Worm (Caenorhabditis elegans) whole organism, mixed stage, embryonic: ENCODE data around the gene Y43F8B.28.
A peak's percentile ranks its signal among the peaks of the same experiment; 100 is the strongest.

Experiments
- M03D4.4 ChIP-seq: sonication (generic microtip); optimal IDR thresholded peaks from 2 replicates; lab custom pipeline; 2017; ENCODE audit warnings: mild to moderate bottlenecking, missing genetic modification characterization, missing compliant biosample characterization
- bed-3 ChIP-seq: fragments of 200-800 bp; sonication (Bioruptor generic); optimal IDR thresholded peaks from 3 replicates; lab custom pipeline; 2018; ENCODE audit warnings: mild to moderate bottlenecking, missing genetic modification characterization, moderate library complexity, missing compliant biosample characterization
- blmp-1 ChIP-seq: fragments of 150-350 bp; optimal IDR thresholded peaks from 2 replicates; lab custom pipeline; 2014; ENCODE audit warnings: missing biosample characterization, missing genetic modification characterization
- ceh-39 ChIP-seq: fragments of 150-350 bp; optimal IDR thresholded peaks from 2 replicates; lab custom pipeline; 2014; ENCODE audit warnings: missing biosample characterization, missing genetic modification characterization
- ceh-83 ChIP-seq: fragments of 200-800 bp; sonication (Bioruptor generic); optimal IDR thresholded peaks from 2 replicates; lab custom pipeline; 2018; ENCODE audit warnings: mild to moderate bottlenecking, missing genetic modification characterization, missing compliant biosample characterization
- cnd-1 ChIP-seq: fragments of 200-800 bp; sonication (Bioruptor generic); optimal IDR thresholded peaks from 2 replicates; lab custom pipeline; 2018; ENCODE audit warnings: mild to moderate bottlenecking, missing genetic modification characterization, missing compliant biosample characterization
- drap-1 ChIP-seq: fragments of 200-800 bp; sonication (Bioruptor generic); optimal IDR thresholded peaks from 3 replicates; lab custom pipeline; 2018; ENCODE audit warnings: mild to moderate bottlenecking, missing genetic modification characterization, missing compliant biosample characterization
- elt-1 ChIP-seq: sonication (generic microtip); optimal IDR thresholded peaks from 2 replicates; lab custom pipeline; 2017; ENCODE audit warnings: missing genetic modification characterization, mild to moderate bottlenecking, missing compliant biosample characterization, antibody characterized with exemption, moderate library complexity, borderline replicate concordance; ENCODE audit not compliant: insufficient read depth
- elt-3 ChIP-seq: fragments of 150-350 bp; optimal IDR thresholded peaks from 2 replicates; lab custom pipeline; 2014; ENCODE audit warnings: missing biosample characterization, missing genetic modification characterization
- flh-1 ChIP-seq: fragments of 200-800 bp; sonication (Bioruptor generic); optimal IDR thresholded peaks from 2 replicates; lab custom pipeline; 2018; ENCODE audit warnings: mild to moderate bottlenecking, missing genetic modification characterization, moderate library complexity, missing compliant biosample characterization
- ham-2 ChIP-seq: fragments of 200-800 bp; sonication (Bioruptor generic); optimal IDR thresholded peaks from 2 replicates; lab custom pipeline; 2018; ENCODE audit warnings: mild to moderate bottlenecking, missing genetic modification characterization, missing compliant biosample characterization
- hlh-1 ChIP-seq: fragments of 150-350 bp; optimal IDR thresholded peaks from 2 replicates; lab custom pipeline; 2014; ENCODE audit warnings: missing biosample characterization, missing genetic modification reagents, missing genetic modification characterization
- lin-13 ChIP-seq: fragments of 150-350 bp; optimal IDR thresholded peaks from 2 replicates; lab custom pipeline; 2014; ENCODE audit warnings: missing biosample characterization, missing genetic modification characterization
- lin-32 ChIP-seq: fragments of 200-800 bp; sonication (Bioruptor generic); optimal IDR thresholded peaks from 2 replicates; lab custom pipeline; 2018; ENCODE audit warnings: mild to moderate bottlenecking, missing genetic modification characterization, missing compliant biosample characterization
- lsy-2 ChIP-seq: fragments of 150-350 bp; optimal IDR thresholded peaks from 2 replicates; lab custom pipeline; 2014; ENCODE audit warnings: missing biosample characterization, missing genetic modification characterization
- mab-5 ChIP-seq: fragments of 150-350 bp; optimal IDR thresholded peaks from 2 replicates; lab custom pipeline; 2014; ENCODE audit warnings: missing biosample characterization, missing genetic modification characterization
- mep-1 ChIP-seq: fragments of 150-350 bp; optimal IDR thresholded peaks from 2 replicates; lab custom pipeline; 2017; ENCODE audit warnings: missing biosample characterization, missing genetic modification reagents, missing genetic modification characterization, inconsistent platforms
- nhr-12 ChIP-seq: fragments of 150-350 bp; optimal IDR thresholded peaks from 2 replicates; lab custom pipeline; 2014; ENCODE audit warnings: missing biosample characterization, missing genetic modification characterization
- nhr-2 ChIP-seq: fragments of 150-350 bp; optimal IDR thresholded peaks from 2 replicates; lab custom pipeline; 2014; ENCODE audit warnings: missing biosample characterization, missing genetic modification characterization
- nhr-237 ChIP-seq: fragments of 150-350 bp; optimal IDR thresholded peaks from 2 replicates; lab custom pipeline; 2014; ENCODE audit warnings: missing biosample characterization, missing genetic modification characterization
- nhr-28 ChIP-seq: fragments of 150-350 bp; optimal IDR thresholded peaks from 2 replicates; lab custom pipeline; 2014; ENCODE audit warnings: missing biosample characterization, missing genetic modification characterization
- nhr-76 ChIP-seq: sonication (generic microtip); optimal IDR thresholded peaks from 2 replicates; lab custom pipeline; 2017; ENCODE audit warnings: missing biosample characterization, missing genetic modification characterization
- pha-4 ChIP-seq: fragments of 150-350 bp; optimal IDR thresholded peaks from 2 replicates; lab custom pipeline; 2018; ENCODE audit warnings: missing biosample characterization, missing genetic modification reagents, missing genetic modification characterization
- sem-2 ChIP-seq: fragments of 200-800 bp; sonication (Bioruptor generic); optimal IDR thresholded peaks from 2 replicates; lab custom pipeline; 2018; ENCODE audit warnings: mild to moderate bottlenecking, missing genetic modification characterization, missing compliant biosample characterization
- snpc-4 ChIP-seq: fragments of 150-350 bp; optimal IDR thresholded peaks from 2 replicates; lab custom pipeline; 2014; ENCODE audit warnings: missing biosample characterization, missing genetic modification characterization
- sptf-1 ChIP-seq: sonication (generic microtip); optimal IDR thresholded peaks from 2 replicates; lab custom pipeline; 2017; ENCODE audit warnings: mild to moderate bottlenecking, missing genetic modification characterization, moderate library complexity, missing compliant biosample characterization
- tbx-8 ChIP-seq: fragments of 200-800 bp; sonication (Bioruptor generic); optimal IDR thresholded peaks from 2 replicates; lab custom pipeline; 2018; ENCODE audit warnings: mild to moderate bottlenecking, missing genetic modification characterization, moderate library complexity, missing compliant biosample characterization
- unc-120 ChIP-seq: sonication (generic microtip); optimal IDR thresholded peaks from 2 replicates; lab custom pipeline; 2017; ENCODE audit warnings: missing genetic modification characterization, missing compliant biosample characterization; ENCODE audit not compliant: poor library complexity, severe bottlenecking
- zip-8 ChIP-seq: fragments of 150-350 bp; optimal IDR thresholded peaks from 2 replicates; lab custom pipeline; 2014; ENCODE audit warnings: missing biosample characterization, missing genetic modification characterization
- ztf-11 ChIP-seq: fragments of 150-350 bp; optimal IDR thresholded peaks from 2 replicates; lab custom pipeline; 2014; ENCODE audit warnings: missing biosample characterization, missing genetic modification characterization

The Y43F8B.28 gene

DNA sequence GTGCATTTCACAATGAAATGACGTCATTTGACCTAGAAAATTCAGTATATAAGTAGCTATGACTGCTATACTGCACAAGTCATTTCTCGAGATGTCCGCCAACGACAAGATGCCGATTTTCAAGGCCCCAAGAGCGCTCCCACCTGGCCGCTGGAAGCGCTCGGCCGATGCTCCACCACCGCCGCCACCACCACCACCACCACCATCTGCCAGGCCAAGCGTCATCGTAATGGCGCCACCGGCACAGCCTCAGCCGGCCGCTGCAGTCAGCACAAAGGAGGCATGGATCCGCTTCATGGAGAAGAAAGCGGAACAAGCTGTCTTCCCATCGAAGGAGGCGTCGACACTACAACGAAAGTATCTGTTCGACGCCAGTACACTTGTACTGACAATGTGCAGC lies at the start of gene Y43F8B.28:
Y43F8B.28 (plus strand) TSS at position 59 of the 400 bp plus-strand sequence.
- no peak for TF ChIP-seq blmp-1 (tag; lab: Kevin White, UChicago)
- no peak for TF ChIP-seq ham-2 (GFP tag; lab: Kevin White, UChicago)
- TF ChIP-seq pha-4 (tag; lab: Kevin White, UChicago) = no peak
- TF ChIP-seq elt-1 (tag; lab: Kevin White, UChicago) = no peak
- no peak for TF ChIP-seq M03D4.4 (tag; lab: Kevin White, UChicago)
- no peak for TF ChIP-seq drap-1 (GFP tag; lab: Kevin White, UChicago)
- no peak for TF ChIP-seq nhr-12 (tag; lab: Kevin White, UChicago)
- no peak for TF ChIP-seq ceh-83 (GFP tag; lab: Kevin White, UChicago)
- no peak for TF ChIP-seq lin-32 (GFP tag; lab: Kevin White, UChicago)
- TF ChIP-seq bed-3 (GFP tag; lab: Kevin White, UChicago) = no peak
- no peak for TF ChIP-seq snpc-4 (tag; lab: Kevin White, UChicago)
- TF ChIP-seq lin-13 (tag; lab: Kevin White, UChicago) = no peak
- no peak for TF ChIP-seq cnd-1 (tag; lab: Kevin White, UChicago)
- TF ChIP-seq elt-3 = no peak
- no peak for TF ChIP-seq mab-5 (tag; lab: Kevin White, UChicago)
- no peak for TF ChIP-seq nhr-237
- TF ChIP-seq, all 35 proteins: peak for 0

DNA sequence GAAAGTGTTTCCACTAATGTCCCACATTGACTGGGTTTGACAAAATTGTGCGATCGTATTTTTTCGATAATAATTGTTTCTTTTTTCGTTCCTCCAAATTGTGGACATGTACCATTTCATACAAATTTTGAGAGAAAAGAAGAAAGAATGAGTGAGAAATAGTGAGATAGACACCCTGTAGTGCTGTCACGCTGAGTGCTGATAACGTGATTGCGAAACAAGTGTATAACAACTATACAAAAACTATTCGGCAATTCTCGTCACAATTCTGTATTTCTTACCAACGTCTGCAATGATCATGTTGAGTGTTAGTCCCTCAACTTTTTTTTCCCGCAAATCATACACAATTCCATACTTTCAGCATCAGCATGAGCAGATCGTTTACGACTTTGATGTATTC lies 48.8 kb upstream of the Y43F8B.28 start, which contains the start of gene C25F9.14:
C25F9.14 (plus strand) TSS at position 178 of the 400 bp plus-strand sequence.
- TF ChIP-seq lin-13 (tag; lab: Kevin White, UChicago) = no peak
- TF ChIP-seq M03D4.4 (tag; lab: Kevin White, UChicago) = no peak
- no peak for TF ChIP-seq nhr-76
- TF ChIP-seq hlh-1 (tag; lab: Kevin White, UChicago) = no peak
- no peak for TF ChIP-seq bed-3 (GFP tag; lab: Kevin White, UChicago)
- TF ChIP-seq sptf-1 (tag; lab: Kevin White, UChicago) = no peak
- no peak for TF ChIP-seq nhr-2 (tag; lab: Kevin White, UChicago)
- TF ChIP-seq mep-1 (tag; lab: Kevin White, UChicago) = no peak
- TF ChIP-seq elt-3 = no peak
- TF ChIP-seq tbx-8 (GFP tag; lab: Kevin White, UChicago) = no peak
- no peak for TF ChIP-seq nhr-12 (tag; lab: Kevin White, UChicago)
- no peak for TF ChIP-seq nhr-28 (tag; lab: Kevin White, UChicago)
- TF ChIP-seq pha-4 (tag; lab: Kevin White, UChicago) = no peak
- no peak for TF ChIP-seq ztf-11 (tag; lab: Kevin White, UChicago)
- no peak for TF ChIP-seq cnd-1 (tag; lab: Kevin White, UChicago)
- TF ChIP-seq ceh-39 = no peak

DNA sequence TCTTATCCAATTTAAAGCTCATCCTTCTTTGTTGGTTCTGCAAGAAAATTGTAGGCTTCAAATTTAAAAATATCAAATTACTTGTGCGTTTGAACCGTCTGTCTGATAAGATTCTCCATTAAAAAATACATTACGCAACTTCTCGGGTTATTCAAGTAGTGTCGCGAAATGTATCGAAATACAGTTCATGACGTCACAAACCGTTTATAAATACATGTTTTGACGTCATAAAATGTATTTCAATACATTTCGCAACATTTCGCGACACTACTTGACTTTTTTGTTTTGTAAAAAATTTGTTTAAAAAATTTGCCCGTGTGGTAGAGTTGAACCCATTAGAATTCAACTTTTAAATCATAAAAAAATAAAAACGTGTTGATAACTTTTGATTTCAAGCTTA lies 41.5 kb upstream of the Y43F8B.28 start:
- TF ChIP-seq lin-13 (tag; lab: Kevin White, UChicago) (no peak), unc-120 (tag; lab: Kevin White, UChicago) (no peak), lsy-2 (tag; lab: Kevin White, UChicago) (no peak), hlh-1 (tag; lab: Kevin White, UChicago) (no peak), zip-8 (peak; percentile 76), bed-3 (GFP tag; lab: Kevin White, UChicago) (no peak), flh-1 (GFP tag; lab: Kevin White, UChicago) (no peak), ztf-11 (tag; lab: Kevin White, UChicago) (no peak)

DNA sequence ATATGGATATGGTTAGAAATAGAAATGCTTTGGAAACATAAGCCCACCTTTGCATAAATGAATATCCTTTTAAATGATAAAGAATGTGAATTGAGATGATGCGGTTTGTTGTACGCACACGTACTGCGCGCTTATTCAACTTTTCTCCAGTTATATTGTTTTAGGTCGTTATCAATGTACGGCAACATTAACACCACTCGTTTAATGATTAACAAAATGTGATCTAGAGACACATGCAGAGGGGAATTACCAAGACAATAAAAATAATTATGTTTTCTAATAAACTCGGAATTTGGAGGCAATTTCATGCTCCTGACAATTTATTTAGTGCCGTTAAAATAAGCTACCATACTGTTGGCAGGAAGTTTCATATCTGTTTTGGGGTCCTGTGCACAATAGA lies 39.7 kb upstream of the Y43F8B.28 start, which contains the start of gene M04C3.1:
M04C3.1 (minus strand) TSS at position 164 of the 400 bp plus-strand sequence.
- no peak for TF ChIP-seq ztf-11 (tag; lab: Kevin White, UChicago)
- TF ChIP-seq nhr-237 = no peak
- no peak for TF ChIP-seq lin-13 (tag; lab: Kevin White, UChicago)
- no peak for TF ChIP-seq bed-3 (GFP tag; lab: Kevin White, UChicago)

ce11 chrV:19448805-19449204 lies 36.3 kb upstream of the Y43F8B.28 start, which contains the start of gene M04C3.2:
M04C3.2 (minus strand) TSS chrV:19448905.
- TF ChIP-seq ceh-39 (no peak), nhr-28 (tag; lab: Kevin White, UChicago) (no peak), nhr-237 (no peak), sem-2 (no peak), lin-13 (tag; lab: Kevin White, UChicago) (no peak), flh-1 (GFP tag; lab: Kevin White, UChicago) (no peak), unc-120 (tag; lab: Kevin White, UChicago) (no peak), tbx-8 (GFP tag; lab: Kevin White, UChicago) (no peak), ceh-83 (GFP tag; lab: Kevin White, UChicago) (no peak), ham-2 (GFP tag; lab: Kevin White, UChicago) (no peak), hlh-1 (tag; lab: Kevin White, UChicago) (no peak), nhr-12 (tag; lab: Kevin White, UChicago) (no peak), zip-8 (no peak), mep-1 (tag; lab: Kevin White, UChicago) (no peak), lin-32 (GFP tag; lab: Kevin White, UChicago) (no peak), pha-4 (tag; lab: Kevin White, UChicago) (no peak), drap-1 (GFP tag; lab: Kevin White, UChicago) (no peak), sptf-1 (tag; lab: Kevin White, UChicago) (no peak)
